Worm (Caenorhabditis elegans): ENCODE data around the gene T12A2.3.

Gene T12A2.3

ce11 chrIII:6248064-6248687 is 7.5 kb downstream of the T12A2.3 start, which contains the start of the genes gen-1 and stt-3:
TSS of gene gen-1 (minus strand) at chrIII:6248158.
TSS of gene stt-3 (plus strand) at chrIII:6248637.
- TF ChIP-seq ceh-36 (tag; optimal IDR thresholded peaks at IDR 0.05) (no peak), ets-7 (tag; optimal IDR thresholded peaks at IDR 0.05) (no peak), hmg-4 (GFP tag; optimal IDR thresholded peaks at IDR 0.05) (no peak), sea-1 (GFP tag; conservative IDR thresholded peaks at IDR 0.05) (no peak), scrt-1 (GFP tag; IDR thresholded peaks at IDR 0.05) (no peak), hnd-1 (tag; optimal IDR thresholded peaks at IDR 0.05) (no peak)

- TF ChIP-seq ama-1 (optimal IDR thresholded peaks at IDR 0.05) (no peak), sea-1 (GFP tag; conservative IDR thresholded peaks at IDR 0.05) (no peak), tbx-37 (GFP tag; conservative IDR thresholded peaks at IDR 0.05) (no peak), scrt-1 (GFP tag; IDR thresholded peaks at IDR 0.05) (no peak), ceh-13 (GFP tag; optimal IDR thresholded peaks at IDR 0.05) (no peak), hnd-1 (tag; optimal IDR thresholded peaks at IDR 0.05) (no peak), tra-4 (tag; optimal IDR thresholded peaks at IDR 0.05) (no peak), ceh-36 (tag; optimal IDR thresholded peaks at IDR 0.05) (no peak), ets-7 (tag; optimal IDR thresholded peaks at IDR 0.05) (no peak), B0310.2 (tag; optimal IDR thresholded peaks at IDR 0.05) (no peak), tbx-11 (GFP tag; IDR thresholded peaks at IDR 0.05) (no peak), pes-1 (GFP tag; IDR thresholded peaks at IDR 0.05) (no peak), aly-1 (tag; optimal IDR thresholded peaks at IDR 0.05) (no peak), flt-1 (GFP tag; IDR thresholded peaks at IDR 0.05) (no peak), hmg-4 (GFP tag; optimal IDR thresholded peaks at IDR 0.05) (no peak), F13C5.2 (tag; optimal IDR thresholded peaks at IDR 0.05) (no peak)
These were observed 10.9 kb downstream of the T12A2.3 start, which contains the start of gene amdh-1 for ce11 chrIII:6251511-6251910. TSS of gene amdh-1 (plus strand) at chrIII:6251811.

- TF ChIP-seq sea-1 (GFP tag; conservative IDR thresholded peaks at IDR 0.05) (no peak), tbx-11 (GFP tag; IDR thresholded peaks at IDR 0.05) (no peak), B0310.2 (tag; optimal IDR thresholded peaks at IDR 0.05) (no peak), ama-1 (optimal IDR thresholded peaks at IDR 0.05) (no peak), hmbx-1 (tag; optimal IDR thresholded peaks at IDR 0.05) (no peak), ceh-36 (tag; optimal IDR thresholded peaks at IDR 0.05) (no peak), tbx-37 (GFP tag; conservative IDR thresholded peaks at IDR 0.05) (no peak), tra-4 (tag; optimal IDR thresholded peaks at IDR 0.05) (no peak)
These were observed 14.1 kb downstream of the T12A2.3 start, which contains the start of gene srg-8 for ce11 chrIII:6254737-6255136. TSS of gene srg-8 (minus strand) at chrIII:6254837.

- no peak for TF ChIP-seq flt-1 (GFP tag; IDR thresholded peaks at IDR 0.05)
- no peak for TF ChIP-seq pes-1 (GFP tag; IDR thresholded peaks at IDR 0.05)
- TF ChIP-seq tbx-11 (GFP tag; IDR thresholded peaks at IDR 0.05), result no peak
- TF ChIP-seq hmbx-1 (tag; optimal IDR thresholded peaks at IDR 0.05), result no peak
- no peak for TF ChIP-seq ama-1 (optimal IDR thresholded peaks at IDR 0.05)
- TF ChIP-seq F13C5.2 (tag; optimal IDR thresholded peaks at IDR 0.05), result no peak
- no peak for TF ChIP-seq tbx-37 (GFP tag; conservative IDR thresholded peaks at IDR 0.05)
These were observed 16.0 kb downstream of the T12A2.3 start, which contains the start of gene srg-9 for ce11 chrIII:6256675-6257074. TSS of gene srg-9 (minus strand) at chrIII:6256775.

- TF ChIP-seq ets-7 (tag; optimal IDR thresholded peaks at IDR 0.05), result no peak
- TF ChIP-seq tbx-37 (GFP tag; conservative IDR thresholded peaks at IDR 0.05), result no peak
- no peak for TF ChIP-seq aly-1 (tag; optimal IDR thresholded peaks at IDR 0.05)
- no peak for TF ChIP-seq tra-4 (tag; optimal IDR thresholded peaks at IDR 0.05)
- no peak for TF ChIP-seq B0310.2 (tag; optimal IDR thresholded peaks at IDR 0.05)
- no peak for TF ChIP-seq hnd-1 (tag; optimal IDR thresholded peaks at IDR 0.05)
- no peak for TF ChIP-seq hmbx-1 (tag; optimal IDR thresholded peaks at IDR 0.05)
- no peak for TF ChIP-seq sea-1 (GFP tag; conservative IDR thresholded peaks at IDR 0.05)
- TF ChIP-seq ceh-36 (tag; optimal IDR thresholded peaks at IDR 0.05), result no peak
- no peak for TF ChIP-seq hmg-4 (GFP tag; optimal IDR thresholded peaks at IDR 0.05)
- no peak for TF ChIP-seq scrt-1 (GFP tag; IDR thresholded peaks at IDR 0.05)
- TF ChIP-seq pes-1 (GFP tag; IDR thresholded peaks at IDR 0.05), result no peak
- no peak for TF ChIP-seq F13C5.2 (tag; optimal IDR thresholded peaks at IDR 0.05)
- TF ChIP-seq flt-1 (GFP tag; IDR thresholded peaks at IDR 0.05), result no peak
- no peak for TF ChIP-seq tbx-11 (GFP tag; IDR thresholded peaks at IDR 0.05)
These were observed 17.6 kb downstream of the T12A2.3 start, which contains the start of gene srg-1 for ce11 chrIII:6258262-6258661. TSS of gene srg-1 (minus strand) at chrIII:6258362.

ce11 chrIII:6260115-6260514 is 19.5 kb downstream of the T12A2.3 start, which contains the start of gene srg-2:
TSS of gene srg-2 (minus strand) at chrIII:6260215.
- TF ChIP-seq tra-4 (tag; optimal IDR thresholded peaks at IDR 0.05) (no peak), B0310.2 (tag; optimal IDR thresholded peaks at IDR 0.05) (no peak), F13C5.2 (tag; optimal IDR thresholded peaks at IDR 0.05) (no peak), pes-1 (GFP tag; IDR thresholded peaks at IDR 0.05) (no peak), tbx-11 (GFP tag; IDR thresholded peaks at IDR 0.05) (no peak), ets-7 (tag; optimal IDR thresholded peaks at IDR 0.05) (no peak), hmg-4 (GFP tag; optimal IDR thresholded peaks at IDR 0.05) (no peak), scrt-1 (GFP tag; IDR thresholded peaks at IDR 0.05) (no peak), tbx-37 (GFP tag; conservative IDR thresholded peaks at IDR 0.05) (no peak), ama-1 (optimal IDR thresholded peaks at IDR 0.05) (no peak), flt-1 (GFP tag; IDR thresholded peaks at IDR 0.05) (no peak), hmbx-1 (tag; optimal IDR thresholded peaks at IDR 0.05) (no peak), aly-1 (tag; optimal IDR thresholded peaks at IDR 0.05) (no peak), hnd-1 (tag; optimal IDR thresholded peaks at IDR 0.05) (no peak), sea-1 (GFP tag; conservative IDR thresholded peaks at IDR 0.05) (no peak), ceh-36 (tag; optimal IDR thresholded peaks at IDR 0.05) (no peak), ceh-13 (GFP tag; optimal IDR thresholded peaks at IDR 0.05) (no peak)

ce11 chrIII:6261985-6262384 is 21.4 kb downstream of the T12A2.3 start, which contains the start of gene srg-4:
TSS of gene srg-4 (minus strand) at chrIII:6262085.
- TF ChIP-seq hmg-4 (GFP tag; optimal IDR thresholded peaks at IDR 0.05), result no peak
- no peak for TF ChIP-seq hmbx-1 (tag; optimal IDR thresholded peaks at IDR 0.05)

All from whole organism, early embryonic.